Worm (Caenorhabditis elegans) whole organism, mixed stage, embryonic: Measurements from ENCODE around the gene efhd-1.

Experiments
- ces-1 ChIP-seq: fragments of 150-350 bp; optimal IDR thresholded peaks from 2 replicates; lab custom pipeline; 2014; ENCODE audit warnings: missing biosample characterization, missing genetic modification reagents, missing genetic modification characterization
- flh-1 ChIP-seq: fragments of 200-800 bp; sonication (Bioruptor generic); optimal IDR thresholded peaks from 2 replicates; lab custom pipeline; 2018; ENCODE audit warnings: mild to moderate bottlenecking, missing genetic modification characterization, moderate library complexity, missing compliant biosample characterization
- lin-13 ChIP-seq: fragments of 150-350 bp; optimal IDR thresholded peaks from 2 replicates; lab custom pipeline; 2014; ENCODE audit warnings: missing biosample characterization, missing genetic modification characterization
- nhr-12 ChIP-seq: fragments of 150-350 bp; optimal IDR thresholded peaks from 2 replicates; lab custom pipeline; 2014; ENCODE audit warnings: missing biosample characterization, missing genetic modification characterization
- pha-4 ChIP-seq: fragments of 150-350 bp; optimal IDR thresholded peaks from 2 replicates; lab custom pipeline; 2018; ENCODE audit warnings: missing biosample characterization, missing genetic modification reagents, missing genetic modification characterization
- snpc-4 ChIP-seq: fragments of 150-350 bp; optimal IDR thresholded peaks from 2 replicates; lab custom pipeline; 2014; ENCODE audit warnings: missing biosample characterization, missing genetic modification characterization
- unc-62 ChIP-seq: fragments of 150-350 bp; optimal IDR thresholded peaks from 2 replicates; lab custom pipeline; 2014; ENCODE audit warnings: missing biosample characterization, missing genetic modification reagents, missing genetic modification characterization

- TF ChIP-seq snpc-4 (tag; lab: Kevin White, UChicago) (no peak), lin-13 (tag; lab: Kevin White, UChicago) (no peak), flh-1 (no peak), unc-62 (no peak), nhr-12 (no peak), ces-1 (no peak), pha-4 (tag; lab: Kevin White, UChicago) (no peak)
Measured at ce11 chrII:14187456-14187855, 8.8 kb downstream of the efhd-1 start.
